Worm (Caenorhabditis elegans) whole organism, early embryonic: ENCODE data around the gene mpst-3.

Source experiments
- B0310.2 ChIP-seq: sonication (generic microtip); optimal IDR thresholded peaks from 2 replicates; lab custom pipeline; 2016; ENCODE audit warnings: mild to moderate bottlenecking, missing genetic modification characterization, missing compliant biosample characterization
- F13C5.2 ChIP-seq: sonication (generic microtip); optimal IDR thresholded peaks from 2 replicates; lab custom pipeline; 2017; ENCODE audit warnings: mild to moderate bottlenecking, missing genetic modification characterization, inconsistent platforms, missing compliant biosample characterization
- aly-1 ChIP-seq: sonication (generic microtip); optimal IDR thresholded peaks from 2 replicates; lab custom pipeline; 2016; ENCODE audit warnings: missing genetic modification characterization, missing compliant biosample characterization
- ama-1 ChIP-seq: fragments of 150-350 bp; optimal IDR thresholded peaks from 2 replicates; lab custom pipeline; 2014
- ceh-13 ChIP-seq: fragments of 200-800 bp; sonication (Bioruptor generic); optimal IDR thresholded peaks from 2 replicates; lab custom pipeline; 2018; ENCODE audit warnings: mild to moderate bottlenecking, missing genetic modification characterization, missing compliant biosample characterization
- ceh-36 ChIP-seq: sonication (generic microtip); optimal IDR thresholded peaks from 2 replicates; lab custom pipeline; 2016; ENCODE audit warnings: missing genetic modification characterization, inconsistent platforms, missing compliant biosample characterization
- hmbx-1 ChIP-seq: sonication (generic microtip); optimal IDR thresholded peaks from 2 replicates; lab custom pipeline; 2016; ENCODE audit warnings: mild to moderate bottlenecking, missing genetic modification characterization, missing compliant biosample characterization
- hmg-4 ChIP-seq: fragments of 200-800 bp; sonication (Bioruptor generic); optimal IDR thresholded peaks from 2 replicates; lab custom pipeline; 2018; ENCODE audit warnings: mild to moderate bottlenecking, missing genetic modification characterization, missing compliant biosample characterization
- scrt-1 ChIP-seq: fragments of 200-800 bp; sonication (Bioruptor generic); IDR thresholded peaks from 2 replicates; pipeline ENCODE4 v1.3.6; 2022; ENCODE audit warnings: missing genetic modification characterization, missing compliant biosample characterization
- sea-1 ChIP-seq: fragments of 200-800 bp; sonication (Bioruptor generic); conservative IDR thresholded peaks from 2 replicates; pipeline ENCODE4 v1.3.6; 2022; ENCODE audit warnings: missing genetic modification characterization, missing compliant biosample characterization
- tbx-11 ChIP-seq: fragments of 200-800 bp; sonication (Bioruptor generic); IDR thresholded peaks from 2 replicates; pipeline ENCODE4 v1.3.6; 2022; ENCODE audit warnings: missing genetic modification characterization, missing compliant biosample characterization
- tbx-37 ChIP-seq: fragments of 200-800 bp; sonication (Bioruptor generic); conservative IDR thresholded peaks from 2 replicates; pipeline ENCODE4 v1.3.6; 2022; ENCODE audit warnings: missing genetic modification reagents, missing genetic modification characterization, missing compliant biosample characterization

ce11 chrV:14936587-14936986, 41.1 kb downstream of the mpst-3 start, which contains the start of gene C30G7.2:
- TF ChIP-seq ceh-13 (GFP tag; lab: Kevin White, UChicago) (no peak), ama-1 (lab: Kevin White, UChicago) (no peak), tbx-37 (GFP tag; lab: Robert Waterston, UW) (no peak), sea-1 (GFP tag; lab: Robert Waterston, UW) (no peak), ceh-36 (tag; lab: Kevin White, UChicago) (no peak), aly-1 (no peak), tbx-11 (GFP tag; lab: Robert Waterston, UW) (no peak), scrt-1 (GFP tag; lab: Robert Waterston, UW) (no peak), B0310.2 (no peak), hmbx-1 (tag; lab: Kevin White, UChicago) (no peak), F13C5.2 (no peak), hmg-4 (GFP tag; lab: Kevin White, UChicago) (no peak)
